Fruit fly (Drosophila melanogaster) whole organism, embryonic: ENCODE data around the gene PNKP.

Experiments used
- Abd-B ChIP-seq: fragments of 200-800 bp; sonication (Bioruptor generic); optimal IDR thresholded peaks from 2 replicates; lab custom pipeline; 2018; ENCODE audit warnings: missing biosample characterization, mild to moderate bottlenecking, missing genetic modification characterization, moderate library complexity
- Aef1 ChIP-seq: fragments of 200-800 bp; sonication (Bioruptor generic); IDR thresholded peaks from 3 replicates; pipeline ENCODE4 v1.3.6; 2022; ENCODE audit warnings: missing biosample characterization, missing genetic modification characterization
- Bgb ChIP-seq: fragments of 200-800 bp; sonication (Bioruptor generic); IDR thresholded peaks from 2 replicates; pipeline ENCODE4 v1.3.6; 2022; ENCODE audit warnings: missing biosample characterization, missing genetic modification characterization; ENCODE audit not compliant: partially characterized antibody
- CG10462 ChIP-seq: fragments of 200-800 bp; sonication (Bioruptor generic); optimal IDR thresholded peaks from 2 replicates; lab custom pipeline; 2016; ENCODE audit warnings: missing biosample characterization, missing genetic modification characterization
- CG10979 ChIP-seq: fragments of 200-800 bp; sonication (Bioruptor generic); optimal IDR thresholded peaks from 2 replicates; lab custom pipeline; 2018; ENCODE audit warnings: missing biosample characterization, mild to moderate bottlenecking, missing genetic modification characterization, moderate library complexity
- CG11247 ChIP-seq: fragments of 200-800 bp; sonication (Bioruptor generic); IDR thresholded peaks from 2 replicates; pipeline ENCODE4 v1.3.6; 2022; ENCODE audit warnings: missing biosample characterization, missing genetic modification characterization
- CG11504 ChIP-seq: fragments of 200-800 bp; sonication (Bioruptor generic); optimal IDR thresholded peaks from 3 replicates; lab custom pipeline; 2019; ENCODE audit warnings: missing biosample characterization, mild to moderate bottlenecking, missing genetic modification characterization, moderate library complexity
- CG12104 ChIP-seq: fragments of 200-800 bp; sonication (Bioruptor generic); optimal IDR thresholded peaks from 3 replicates; lab custom pipeline; 2016; ENCODE audit warnings: missing biosample characterization, missing genetic modification characterization
- CG1233 ChIP-seq: fragments of 200-800 bp; sonication (Bioruptor generic); optimal IDR thresholded peaks from 4 replicates; lab custom pipeline; 2018; ENCODE audit warnings: missing biosample characterization, mild to moderate bottlenecking, missing genetic modification characterization
- CG13775 ChIP-seq: fragments of 200-800 bp; sonication (Bioruptor generic); optimal IDR thresholded peaks from 3 replicates; lab custom pipeline; 2017; ENCODE audit warnings: missing biosample characterization, mild to moderate bottlenecking, missing genetic modification characterization
- CG14710 ChIP-seq: fragments of 200-800 bp; sonication (Bioruptor generic); optimal IDR thresholded peaks from 3 replicates; lab custom pipeline; 2019; ENCODE audit warnings: missing biosample characterization, mild to moderate bottlenecking, missing genetic modification characterization, moderate library complexity
- CG14965 ChIP-seq: fragments of 200-800 bp; sonication (Bioruptor generic); optimal IDR thresholded peaks from 2 replicates; lab custom pipeline; 2016; ENCODE audit warnings: missing biosample characterization, missing genetic modification characterization, borderline replicate concordance
- CG16779 ChIP-seq: fragments of 200-800 bp; sonication (Bioruptor generic); IDR thresholded peaks from 2 replicates; pipeline ENCODE4 v1.3.6; 2022; ENCODE audit warnings: missing biosample characterization, missing genetic modification characterization
- CG16815 ChIP-seq: fragments of 200-800 bp; sonication (Bioruptor generic); optimal IDR thresholded peaks from 3 replicates; lab custom pipeline; 2017; ENCODE audit warnings: missing biosample characterization, mild to moderate bottlenecking, missing genetic modification characterization
- CG17359 ChIP-seq: fragments of 200-800 bp; sonication (Bioruptor generic); optimal IDR thresholded peaks from 3 replicates; lab custom pipeline; 2018; ENCODE audit warnings: missing biosample characterization, mild to moderate bottlenecking, missing genetic modification characterization, moderate library complexity
- CG2129 ChIP-seq: fragments of 200-800 bp; sonication (Bioruptor generic); IDR thresholded peaks from 2 replicates; pipeline ENCODE4 v1.3.6; 2022; ENCODE audit warnings: missing biosample characterization, missing genetic modification characterization; ENCODE audit not compliant: partially characterized antibody
- CG31388 ChIP-seq: fragments of 200-800 bp; sonication (Bioruptor generic); optimal IDR thresholded peaks from 2 replicates; lab custom pipeline; 2016; ENCODE audit warnings: missing biosample characterization, missing genetic modification characterization
- CG34224 ChIP-seq: fragments of 200-800 bp; sonication (Bioruptor generic); IDR thresholded peaks from 3 replicates; pipeline ENCODE4 v1.3.6; 2022; ENCODE audit warnings: missing biosample characterization, missing genetic modification characterization; ENCODE audit not compliant: partially characterized antibody
- CG4854 ChIP-seq: fragments of 200-800 bp; sonication (Bioruptor generic); optimal IDR thresholded peaks from 2 replicates; lab custom pipeline; 2016; ENCODE audit warnings: missing biosample characterization, missing genetic modification characterization, inconsistent platforms
- CG7271 ChIP-seq: fragments of 200-800 bp; sonication (Bioruptor generic); optimal IDR thresholded peaks from 2 replicates; lab custom pipeline; 2018; ENCODE audit warnings: missing biosample characterization, mild to moderate bottlenecking, missing genetic modification characterization, moderate library complexity
- CG8388 ChIP-seq: fragments of 200-800 bp; sonication (Bioruptor generic); optimal IDR thresholded peaks from 2 replicates; lab custom pipeline; 2019; ENCODE audit warnings: missing biosample characterization, mild to moderate bottlenecking, missing genetic modification characterization, moderate library complexity
- CoRest ChIP-seq: fragments of 200-800 bp; sonication (Bioruptor generic); optimal IDR thresholded peaks from 3 replicates; lab custom pipeline; 2018; ENCODE audit warnings: missing biosample characterization, mild to moderate bottlenecking, missing genetic modification characterization, moderate library complexity
- D19A ChIP-seq: fragments of 200-800 bp; optimal IDR thresholded peaks from 3 replicates; lab custom pipeline; 2019; ENCODE audit warnings: missing biosample characterization, mild to moderate bottlenecking, missing genetic modification characterization, moderate library complexity
- Gug ChIP-seq: fragments of 200-800 bp; sonication (Bioruptor generic); IDR thresholded peaks from 4 replicates; pipeline ENCODE4 v1.3.6; 2022; ENCODE audit warnings: missing biosample characterization, missing genetic modification characterization
- Jarid2 ChIP-seq: fragments of 200-800 bp; sonication (Bioruptor generic); optimal IDR thresholded peaks from 3 replicates; lab custom pipeline; 2017; ENCODE audit warnings: mild to moderate bottlenecking, missing biosample characterization, missing genetic modification reagents, missing genetic modification characterization
- MBD-R2 ChIP-seq: fragments of 200-800 bp; sonication (Bioruptor generic); IDR thresholded peaks from 2 replicates; pipeline ENCODE4 v1.3.6; 2022; ENCODE audit warnings: missing biosample characterization, missing genetic modification characterization
- Mrtf ChIP-seq: fragments of 200-800 bp; sonication (Bioruptor generic); IDR thresholded peaks from 3 replicates; pipeline ENCODE4 v1.3.6; 2022; ENCODE audit warnings: missing biosample characterization, missing genetic modification characterization
- Oaz ChIP-seq: fragments of 200-800 bp; sonication (Bioruptor generic); IDR thresholded peaks from 2 replicates; pipeline ENCODE4 v1.3.6; 2022; ENCODE audit warnings: missing biosample characterization, missing genetic modification characterization
- PHDP ChIP-seq: fragments of 200-800 bp; sonication (Bioruptor generic); optimal IDR thresholded peaks from 3 replicates; lab custom pipeline; 2018; ENCODE audit warnings: missing biosample characterization, mild to moderate bottlenecking, missing genetic modification characterization, moderate library complexity
- Spps ChIP-seq: fragments of 200-800 bp; sonication (Bioruptor generic); optimal IDR thresholded peaks from 2 replicates; lab custom pipeline; 2018; ENCODE audit warnings: missing biosample characterization, mild to moderate bottlenecking, missing genetic modification characterization
- caup ChIP-seq: fragments of 200-800 bp; sonication (Bioruptor generic); optimal IDR thresholded peaks from 3 replicates; lab custom pipeline; 2017; ENCODE audit warnings: missing biosample characterization, mild to moderate bottlenecking, missing genetic modification characterization, moderate library complexity; ENCODE audit not compliant: severe bottlenecking
- dmrt99B ChIP-seq: fragments of 200-800 bp; sonication (Bioruptor generic); optimal IDR thresholded peaks from 2 replicates; lab custom pipeline; 2018; ENCODE audit warnings: missing biosample characterization, mild to moderate bottlenecking, missing genetic modification characterization, moderate library complexity
- gcm ChIP-seq: fragments of 200-800 bp; sonication (Bioruptor generic); optimal IDR thresholded peaks from 2 replicates; lab custom pipeline; 2019; ENCODE audit warnings: missing biosample characterization, mild to moderate bottlenecking, missing genetic modification characterization, moderate library complexity
- gro ChIP-seq: fragments of 200-800 bp; sonication (Bioruptor generic); optimal IDR thresholded peaks from 2 replicates; lab custom pipeline; 2016; ENCODE audit warnings: missing biosample characterization, missing genetic modification characterization
- gsb-n ChIP-seq: fragments of 200-800 bp; sonication (Bioruptor generic); optimal IDR thresholded peaks from 3 replicates; lab custom pipeline; 2018; ENCODE audit warnings: missing biosample characterization, mild to moderate bottlenecking, missing genetic modification characterization
- ham ChIP-seq: fragments of 200-800 bp; sonication (Bioruptor generic); IDR thresholded peaks from 2 replicates; pipeline ENCODE4 v1.3.6; 2022; ENCODE audit warnings: missing biosample characterization, missing genetic modification characterization
- her ChIP-seq: fragments of 200-800 bp; sonication (Bioruptor generic); optimal IDR thresholded peaks from 2 replicates; lab custom pipeline; 2016; ENCODE audit warnings: missing biosample characterization, missing genetic modification characterization
- hth ChIP-seq: fragments of >200 bp; optimal IDR thresholded peaks from 2 replicates; lab custom pipeline; 2017; ENCODE audit warnings: inconsistent platforms
- insv ChIP-seq, 2 experiments: fragments of 200-800 bp; sonication (Bioruptor generic); optimal IDR thresholded peaks; 3 replicates each; lab custom pipeline; 2016 to 2018; ENCODE audit warnings: missing biosample characterization in 2 of 2, missing genetic modification characterization in 2 of 2
- kni ChIP-seq: fragments of 200-800 bp; sonication (Bioruptor generic); optimal IDR thresholded peaks from 3 replicates; lab custom pipeline; 2017; ENCODE audit warnings: mild to moderate bottlenecking, missing biosample characterization, missing genetic modification reagents, missing genetic modification characterization
- lab ChIP-seq: fragments of 200-800 bp; sonication (Bioruptor generic); optimal IDR thresholded peaks from 3 replicates; lab custom pipeline; 2017; ENCODE audit warnings: missing biosample characterization, missing genetic modification characterization, mild to moderate bottlenecking, moderate library complexity, missing genetic modification reagents
- lbe ChIP-seq: fragments of 200-800 bp; sonication (Bioruptor generic); optimal IDR thresholded peaks from 2 replicates; lab custom pipeline; 2016; ENCODE audit warnings: missing biosample characterization, mild to moderate bottlenecking, missing genetic modification characterization
- phol ChIP-seq: fragments of 200-800 bp; sonication (Bioruptor generic); optimal IDR thresholded peaks from 3 replicates; lab custom pipeline; 2018; ENCODE audit warnings: missing biosample characterization, mild to moderate bottlenecking, missing genetic modification characterization, moderate library complexity
- repo ChIP-seq: fragments of 200-800 bp; sonication (Bioruptor generic); optimal IDR thresholded peaks from 2 replicates; lab custom pipeline; 2016; ENCODE audit warnings: missing biosample characterization, missing genetic modification characterization
- sd ChIP-seq: fragments of 200-800 bp; sonication (Bioruptor generic); optimal IDR thresholded peaks from 3 replicates; lab custom pipeline; 2018; ENCODE audit warnings: missing biosample characterization, mild to moderate bottlenecking, missing genetic modification characterization, moderate library complexity
- sna ChIP-seq: fragments of 200-800 bp; sonication (Bioruptor generic); IDR thresholded peaks from 2 replicates; pipeline ENCODE4 v1.3.6; 2022; ENCODE audit warnings: missing biosample characterization, missing genetic modification characterization; ENCODE audit not compliant: partially characterized antibody
- sob ChIP-seq: fragments of 200-800 bp; sonication (Bioruptor generic); IDR thresholded peaks from 2 replicates; pipeline ENCODE4 v1.3.6; 2022; ENCODE audit warnings: missing biosample characterization, missing genetic modification characterization
- vnd ChIP-seq: fragments of 200-800 bp; sonication (Bioruptor generic); IDR thresholded peaks from 3 replicates; pipeline ENCODE4 v1.3.6; 2022; ENCODE audit warnings: missing biosample characterization, missing genetic modification characterization; ENCODE audit not compliant: partially characterized antibody
- wor ChIP-seq: fragments of 200-800 bp; sonication (Bioruptor generic); IDR thresholded peaks from 2 replicates; pipeline ENCODE4 v1.3.6; 2022; ENCODE audit warnings: missing biosample characterization, missing genetic modification characterization
- yki ChIP-seq: fragments of >200 bp; optimal IDR thresholded peaks from 3 replicates; lab custom pipeline; 2018

The PNKP gene

DNA sequence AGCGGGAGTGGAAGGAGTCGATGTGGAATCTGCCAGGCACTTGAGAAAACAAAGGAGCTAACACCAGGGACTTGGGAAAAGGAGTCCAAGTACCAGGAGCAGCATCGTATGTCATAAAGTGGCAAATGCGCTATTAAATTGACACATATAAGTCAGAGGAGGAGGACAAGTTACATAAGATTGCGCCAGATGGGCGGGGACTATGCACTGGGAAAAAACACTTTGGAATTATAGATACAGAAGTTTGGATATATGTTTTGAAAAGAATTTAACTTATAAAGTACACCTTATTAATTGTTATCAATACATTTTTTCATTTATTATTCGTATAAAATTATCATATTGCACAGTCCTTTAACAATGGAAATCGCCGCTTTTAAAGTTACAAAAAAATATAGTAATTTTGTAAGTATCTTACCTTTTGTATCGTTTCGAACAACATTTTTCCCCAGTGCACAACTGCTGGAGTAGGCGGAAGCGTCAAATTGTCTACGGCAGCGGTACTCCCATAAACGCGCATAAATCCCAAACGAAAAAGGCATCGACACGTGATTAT lies 7.2 kb downstream of the PNKP start (continued):
- no peak for TF ChIP-seq kni (GFP tag; lab: Kevin White, UChicago)
- no peak for TF ChIP-seq caup (GFP tag; lab: Kevin White, UChicago)
- peak; percentile 25 for TF ChIP-seq CoRest (tag; lab: Kevin White, UChicago)
- no peak for TF ChIP-seq sob (GFP tag; lab: Robert Waterston, UW)
- TF ChIP-seq CG8388 (GFP tag; lab: Kevin White, UChicago): peak; percentile 6
- TF ChIP-seq CG14710: peak; percentile 38
- no peak for TF ChIP-seq lbe
- peak; percentile 44 for TF ChIP-seq CG10979
- no peak for TF ChIP-seq lab (GFP tag; lab: Kevin White, UChicago)
- TF ChIP-seq CG7271 (tag; lab: Kevin White, UChicago): no peak
- TF ChIP-seq Aef1 (GFP tag; lab: Robert Waterston, UW): no peak
- no peak for TF ChIP-seq Jarid2 (GFP tag; lab: Kevin White, UChicago)
- no peak for TF ChIP-seq PHDP
- no peak for TF ChIP-seq MBD-R2 (GFP tag; lab: Robert Waterston, UW)
- peak; percentile 13 for TF ChIP-seq CG13775
- TF ChIP-seq CG12104: no peak
- TF ChIP-seq CG11247: no peak
- TF ChIP-seq CG14965 (GFP tag; lab: Kevin White, UChicago): no peak
- TF ChIP-seq D19A (tag; lab: Kevin White, UChicago): peak; percentile 17
- TF ChIP-seq gsb-n (tag; lab: Kevin White, UChicago): no peak
- TF ChIP-seq CG2129: no peak
- no peak for TF ChIP-seq Bgb (GFP tag; lab: Robert Waterston, UW)
- no peak for TF ChIP-seq dmrt99B (tag; lab: Kevin White, UChicago)
- TF ChIP-seq vnd (GFP tag; lab: Robert Waterston, UW): no peak
- TF ChIP-seq CG10462: no peak
- TF ChIP-seq her (GFP tag; lab: Kevin White, UChicago): no peak
- TF ChIP-seq gcm (GFP tag; lab: Kevin White, UChicago): no peak
- TF ChIP-seq repo (GFP tag; lab: Kevin White, UChicago): no peak
- TF ChIP-seq CG16779 (GFP tag; lab: Robert Waterston, UW): no peak
- TF ChIP-seq ham (GFP tag; lab: Robert Waterston, UW): no peak
- TF ChIP-seq Mrtf: no peak
- TF ChIP-seq phol (tag; lab: Kevin White, UChicago): peak; percentile 36
- TF ChIP-seq CG4854 (GFP tag; lab: Kevin White, UChicago): no peak
- TF ChIP-seq Oaz (GFP tag; lab: Robert Waterston, UW): no peak
- no peak for TF ChIP-seq CG31388
- TF ChIP-seq Abd-B: no peak
- TF ChIP-seq CG34224 (GFP tag; lab: Robert Waterston, UW): no peak
- TF ChIP-seq CG16815: peak; percentile 33
- TF ChIP-seq sna (GFP tag; lab: Robert Waterston, UW): no peak
- TF ChIP-seq Gug (GFP tag; lab: Robert Waterston, UW): no peak
- no peak for TF ChIP-seq CG11504 (tag; lab: Kevin White, UChicago)
- no peak for TF ChIP-seq gro (GFP tag; lab: Kevin White, UChicago)
- no peak for TF ChIP-seq yki (lab: Kevin White, UChicago)
- TF ChIP-seq CG1233 (GFP tag; lab: Kevin White, UChicago): no peak
- TF ChIP-seq wor: no peak
- TF ChIP-seq CG17359: no peak
- no peak for TF ChIP-seq sd (tag; lab: Kevin White, UChicago)
- TF ChIP-seq Spps (tag; lab: Kevin White, UChicago): no peak
- TF ChIP-seq hth (lab: Kevin White, UChicago): no peak
- no peak for TF ChIP-seq insv (GFP tag; optimal IDR thresholded peaks at IDR 0.05; lab: Kevin White, UChicago)
